Worm (Caenorhabditis elegans) whole organism, midembryonic: Measurements from ENCODE around the gene eng-1.

ENCODE experiments used
- T22C8.4 ChIP-seq: fragments of 200-800 bp; sonication (Bioruptor generic); IDR thresholded peaks from 2 replicates; pipeline ENCODE4 v1.3.6; 2022; ENCODE audit warnings: missing genetic modification characterization, missing compliant biosample characterization
- cog-1 ChIP-seq: sonication (generic microtip); optimal IDR thresholded peaks from 2 replicates; lab custom pipeline; 2016; ENCODE audit warnings: missing genetic modification characterization, missing compliant biosample characterization
- flt-1 ChIP-seq: fragments of 200-800 bp; sonication (Bioruptor generic); IDR thresholded peaks from 2 replicates; pipeline ENCODE4 v1.3.6; 2022; ENCODE audit warnings: missing genetic modification characterization, missing compliant biosample characterization
- klf-2 ChIP-seq: fragments of 200-800 bp; sonication (Bioruptor generic); conservative IDR thresholded peaks from 2 replicates; pipeline ENCODE4 v1.3.6; 2022; ENCODE audit warnings: missing genetic modification reagents, missing genetic modification characterization, missing compliant biosample characterization
- med-1 ChIP-seq: sonication (generic microtip); optimal IDR thresholded peaks from 2 replicates; lab custom pipeline; 2017; ENCODE audit warnings: missing genetic modification characterization, mild to moderate bottlenecking, missing compliant biosample characterization, antibody characterized with exemption, missing genetic modification reagents; ENCODE audit not compliant: insufficient read depth
- ref-1 ChIP-seq: fragments of 200-800 bp; sonication (Bioruptor generic); conservative IDR thresholded peaks from 2 replicates; pipeline ENCODE4 v1.3.6; 2022; ENCODE audit warnings: missing genetic modification reagents, missing genetic modification characterization, missing compliant biosample characterization
- tab-1 ChIP-seq: fragments of 200-800 bp; sonication (Bioruptor generic); IDR thresholded peaks from 2 replicates; pipeline ENCODE4 v1.3.6; 2022; ENCODE audit warnings: missing genetic modification characterization, missing compliant biosample characterization
- ztf-23 ChIP-seq: fragments of 200-800 bp; sonication (Bioruptor generic); IDR thresholded peaks from 2 replicates; pipeline ENCODE4 v1.3.6; 2022; ENCODE audit warnings: missing genetic modification reagents, missing genetic modification characterization, missing compliant biosample characterization
- ztf-29 ChIP-seq: fragments of 200-800 bp; sonication (Bioruptor generic); IDR thresholded peaks from 2 replicates; pipeline ENCODE4 v1.3.6; 2022; ENCODE audit warnings: missing genetic modification reagents, missing genetic modification characterization, missing compliant biosample characterization

Gene eng-1

ce11 chrIII:5871760-5872159 is 3.5 kb upstream of the eng-1 start, which contains the start of the genes F01F1.11 and F01F1.3:
Gene F01F1.11, minus strand, starts transcription at chrIII:5871877.
Gene F01F1.3, plus strand, starts transcription at chrIII:5871938.
- TF ChIP-seq ztf-23 (GFP tag; lab: Robert Waterston, UW) (0 out of 2 replicates have a peak, but pooled peaks have one; percentile 43), flt-1 (no peak), cog-1 (tag; lab: Kevin White, UChicago) (peak; percentile 13), klf-2 (GFP tag; lab: Robert Waterston, UW) (no peak), ztf-29 (GFP tag; lab: Robert Waterston, UW) (no peak)

ce11 chrIII:5869429-5869828 is 1.1 kb upstream of the eng-1 start, which contains the start of gene F01F1.15:
Gene F01F1.15, minus strand, starts transcription at chrIII:5869529.
- TF ChIP-seq flt-1 = no peak
- TF ChIP-seq klf-2 (GFP tag; lab: Robert Waterston, UW) = no peak
- TF ChIP-seq med-1 (GFP tag; lab: Kevin White, UChicago) = no peak
- no peak for TF ChIP-seq cog-1 (tag; lab: Kevin White, UChicago)
- TF ChIP-seq ztf-29 (GFP tag; lab: Robert Waterston, UW) = no peak
- no peak for TF ChIP-seq ref-1
- TF ChIP-seq ztf-23 (GFP tag; lab: Robert Waterston, UW) = no peak

ce11 chrIII:5864270-5864669 is 4.0 kb downstream of the eng-1 start, which contains the start of gene rabn-5:
Gene rabn-5, plus strand, starts transcription at chrIII:5864553.
- no peak for TF ChIP-seq cog-1 (tag; lab: Kevin White, UChicago)
- no peak for TF ChIP-seq ref-1
- no peak for TF ChIP-seq med-1 (GFP tag; lab: Kevin White, UChicago)
- no peak for TF ChIP-seq klf-2 (GFP tag; lab: Robert Waterston, UW)
- TF ChIP-seq T22C8.4 (GFP tag; lab: Robert Waterston, UW) = no peak
- no peak for TF ChIP-seq flt-1
- TF ChIP-seq ztf-23 (GFP tag; lab: Robert Waterston, UW) = no peak
- TF ChIP-seq tab-1 (GFP tag; lab: Robert Waterston, UW) = no peak
- TF ChIP-seq ztf-29 (GFP tag; lab: Robert Waterston, UW) = no peak

ce11 chrIII:5863774-5864173 is 4.5 kb downstream of the eng-1 start, which contains the start of gene dnpp-1:
Gene dnpp-1, minus strand, starts transcription at chrIII:5863803.
- no peak for TF ChIP-seq med-1 (GFP tag; lab: Kevin White, UChicago)
- TF ChIP-seq ztf-23 (GFP tag; lab: Robert Waterston, UW) = no peak
- TF ChIP-seq flt-1 = no peak
- no peak for TF ChIP-seq klf-2 (GFP tag; lab: Robert Waterston, UW)
- no peak for TF ChIP-seq ztf-29 (GFP tag; lab: Robert Waterston, UW)
- TF ChIP-seq ref-1 = no peak
- TF ChIP-seq T22C8.4 (GFP tag; lab: Robert Waterston, UW) = no peak
- no peak for TF ChIP-seq cog-1 (tag; lab: Kevin White, UChicago)
- TF ChIP-seq tab-1 (GFP tag; lab: Robert Waterston, UW) = no peak

ce11 chrIII:5859008-5859407 is 9.3 kb downstream of the eng-1 start, which contains the start of gene dpf-4:
Gene dpf-4, plus strand, starts transcription at chrIII:5859308.
- TF ChIP-seq flt-1 (no peak), cog-1 (tag; lab: Kevin White, UChicago) (no peak)

ce11 chrIII:5855637-5856179 is 12.6 kb downstream of the eng-1 start, which contains the start of the genes cct-6 and alh-9:
Gene cct-6, minus strand, starts transcription at chrIII:5855687.
Gene alh-9, plus strand, starts transcription at chrIII:5856018.
- TF ChIP-seq cog-1 (tag; lab: Kevin White, UChicago) (peak; percentile 72), tab-1 (GFP tag; lab: Robert Waterston, UW) (no peak)

ce11 chrIII:5853240-5853639 is 15.1 kb downstream of the eng-1 start, which contains the start of gene ddx-23:
Gene ddx-23, minus strand, starts transcription at chrIII:5853269.
- no peak for TF ChIP-seq ztf-29 (GFP tag; lab: Robert Waterston, UW)
- TF ChIP-seq ztf-23 (GFP tag; lab: Robert Waterston, UW) = 0 out of 2 replicates have a peak, but pooled peaks have one; percentile 11

ce11 chrIII:5846412-5846811 is 21.9 kb downstream of the eng-1 start:
- TF ChIP-seq ztf-23 (GFP tag; lab: Robert Waterston, UW) (no peak), ztf-29 (GFP tag; lab: Robert Waterston, UW) (no peak), tab-1 (GFP tag; lab: Robert Waterston, UW) (no peak), cog-1 (tag; lab: Kevin White, UChicago) (no peak), med-1 (GFP tag; lab: Kevin White, UChicago) (no peak), klf-2 (GFP tag; lab: Robert Waterston, UW) (no peak), T22C8.4 (GFP tag; lab: Robert Waterston, UW) (no peak), ref-1 (no peak), flt-1 (no peak)

- TF ChIP-seq klf-2 (GFP tag; lab: Robert Waterston, UW) = no peak
- TF ChIP-seq tab-1 (GFP tag; lab: Robert Waterston, UW) = no peak
- no peak for TF ChIP-seq flt-1
- no peak for TF ChIP-seq med-1 (GFP tag; lab: Kevin White, UChicago)
- TF ChIP-seq ref-1 = no peak
- TF ChIP-seq ztf-23 (GFP tag; lab: Robert Waterston, UW) = no peak
- TF ChIP-seq ztf-29 (GFP tag; lab: Robert Waterston, UW) = no peak
- TF ChIP-seq cog-1 (tag; lab: Kevin White, UChicago) = no peak
- no peak for TF ChIP-seq T22C8.4 (GFP tag; lab: Robert Waterston, UW)
Measured at ce11 chrIII:5845483-5845882, 22.8 kb downstream of the eng-1 start.

ce11 chrIII:5843662-5844061 is 24.6 kb downstream of the eng-1 start:
- TF ChIP-seq klf-2 (GFP tag; lab: Robert Waterston, UW) = no peak
- TF ChIP-seq ztf-23 (GFP tag; lab: Robert Waterston, UW) = no peak
- no peak for TF ChIP-seq tab-1 (GFP tag; lab: Robert Waterston, UW)
- no peak for TF ChIP-seq T22C8.4 (GFP tag; lab: Robert Waterston, UW)
- no peak for TF ChIP-seq med-1 (GFP tag; lab: Kevin White, UChicago)
- TF ChIP-seq cog-1 (tag; lab: Kevin White, UChicago) = no peak
- TF ChIP-seq ref-1 = no peak
